Fruit fly (Drosophila melanogaster) whole organism, pupa: ENCODE measurements around the gene CG15531.

Source experiments
- CG13204 ChIP-seq: fragments of 200-800 bp; sonication (Bioruptor generic); optimal IDR thresholded peaks from 2 replicates; lab custom pipeline; 2018; ENCODE audit warnings: missing biosample characterization, mild to moderate bottlenecking, missing genetic modification characterization, moderate library complexity
- CG15710 ChIP-seq: fragments of 200-800 bp; sonication (Bioruptor generic); optimal IDR thresholded peaks from 2 replicates; lab custom pipeline; 2018; ENCODE audit warnings: missing biosample characterization, mild to moderate bottlenecking, missing genetic modification characterization, moderate library complexity
- CG34367 ChIP-seq: fragments of 200-800 bp; sonication (Bioruptor generic); optimal IDR thresholded peaks from 2 replicates; lab custom pipeline; 2018; ENCODE audit warnings: missing biosample characterization, mild to moderate bottlenecking, missing genetic modification characterization
- CG8159 ChIP-seq: fragments of 200-800 bp; sonication (Bioruptor generic); optimal IDR thresholded peaks from 3 replicates; lab custom pipeline; 2018; ENCODE audit warnings: missing biosample characterization, mild to moderate bottlenecking, missing genetic modification characterization, moderate library complexity
- CG8301 ChIP-seq: fragments of 200-800 bp; sonication (Bioruptor generic); optimal IDR thresholded peaks from 2 replicates; lab custom pipeline; 2018; ENCODE audit warnings: missing biosample characterization, mild to moderate bottlenecking, missing genetic modification characterization
- CG9948 ChIP-seq: fragments of 200-800 bp; sonication (Bioruptor generic); optimal IDR thresholded peaks from 2 replicates; lab custom pipeline; 2018; ENCODE audit warnings: missing biosample characterization, mild to moderate bottlenecking, missing genetic modification characterization, moderate library complexity
- D1 ChIP-seq: fragments of 200-800 bp; sonication (Bioruptor generic); optimal IDR thresholded peaks from 2 replicates; lab custom pipeline; 2018; ENCODE audit warnings: missing biosample characterization, mild to moderate bottlenecking, missing genetic modification characterization, moderate library complexity
- Snoo ChIP-seq: fragments of 200-800 bp; sonication (Bioruptor generic); optimal IDR thresholded peaks from 3 replicates; lab custom pipeline; 2017; ENCODE audit warnings: missing biosample characterization, mild to moderate bottlenecking, missing genetic modification characterization, inconsistent platforms
- rn ChIP-seq: fragments of 200-800 bp; sonication (Bioruptor generic); IDR thresholded peaks from 2 replicates; pipeline ENCODE4 v1.3.6; 2022; ENCODE audit warnings: missing biosample characterization, missing genetic modification characterization

dm6 chr3R:30215020-30215419, 19.0 kb upstream of the CG15531 start:
- TF ChIP-seq CG34367 (no peak), CG15710 (tag; lab: Kevin White, UChicago) (no peak), CG13204 (GFP tag; lab: Kevin White, UChicago) (no peak), D1 (no peak), CG8301 (tag; lab: Kevin White, UChicago) (no peak), rn (no peak), CG9948 (no peak), Snoo (tag; lab: Kevin White, UChicago) (no peak), CG8159 (tag; lab: Kevin White, UChicago) (no peak)
